Fruit fly (Drosophila melanogaster): ENCODE results near the gene CG12237.

Gene CG12237

dm6 chrX:19613473-19613872, 29.2 kb downstream of the CG12237 start:
- TF ChIP-seq Sox102F (GFP tag; optimal IDR thresholded peaks at IDR 0.05) (no peak), Lpt (GFP tag; optimal IDR thresholded peaks at IDR 0.05) (no peak), acj6 (GFP tag; optimal IDR thresholded peaks at IDR 0.05) (no peak), CG1621 (tag; optimal IDR thresholded peaks at IDR 0.05) (peak; percentile 63), Gug (GFP tag; IDR thresholded peaks at IDR 0.05) (no peak), net (GFP tag; optimal IDR thresholded peaks at IDR 0.05) (no peak), CG6808 (GFP tag; optimal IDR thresholded peaks at IDR 0.05) (no peak), svp (GFP tag) (no peak), fd85E (GFP tag; optimal IDR thresholded peaks at IDR 0.05) (no peak), pdm3 (GFP tag; optimal IDR thresholded peaks at IDR 0.05) (no peak), CG15336 (GFP tag; IDR thresholded peaks at IDR 0.05) (no peak), CG31627 (GFP tag; optimal IDR thresholded peaks at IDR 0.05) (no peak), fkh (GFP tag; optimal IDR thresholded peaks at IDR 0.05) (peak; percentile 29), Eip75B (GFP tag; optimal IDR thresholded peaks at IDR 0.05) (no peak), achi (GFP tag; optimal IDR thresholded peaks at IDR 0.05) (no peak), CG11902 (GFP tag; optimal IDR thresholded peaks at IDR 0.05) (no peak), Sox14 (GFP tag; optimal IDR thresholded peaks at IDR 0.05) (no peak), Eip93F (GFP tag; optimal IDR thresholded peaks at IDR 0.05) (no peak), CG9139 (GFP tag; optimal IDR thresholded peaks at IDR 0.05) (no peak), CG6854 (GFP tag; optimal IDR thresholded peaks at IDR 0.05) (peak; percentile 64), lz (GFP tag; optimal IDR thresholded peaks at IDR 0.05) (peak; percentile 44), CG34406 (GFP tag; optimal IDR thresholded peaks at IDR 0.05) (peak; percentile 49), cyc (GFP tag; optimal IDR thresholded peaks at IDR 0.05) (peak; percentile 1), CG6792 (GFP tag; optimal IDR thresholded peaks at IDR 0.05) (peak; percentile 30), CG6163 (GFP tag; IDR thresholded peaks at IDR 0.05) (peak; percentile 56; the same call in 1 of the 3 replicates), esn (GFP tag; optimal IDR thresholded peaks at IDR 0.05) (peak; percentile 70), CG11294 (GFP tag; IDR thresholded peaks at IDR 0.05) (no peak), Hr38 (GFP tag; optimal IDR thresholded peaks at IDR 0.05) (no peak), CG8632 (GFP tag; optimal IDR thresholded peaks at IDR 0.05) (no peak), Ets96B (tag; optimal IDR thresholded peaks at IDR 0.05) (no peak)

dm6 chrX:19611226-19611625, 31.4 kb downstream of the CG12237 start, which contains the start of the genes Shawn and Tyler:
Gene Shawn, plus strand, starts transcription at chrX:19611526.
Gene Tyler, plus strand, starts transcription at chrX:19611526.
- no peak for TF ChIP-seq CG10631 (GFP tag; optimal IDR thresholded peaks at IDR 0.05)
- no peak for TF ChIP-seq fd59A (GFP tag; optimal IDR thresholded peaks at IDR 0.05)

- peak; percentile 57 for TF ChIP-seq vri (GFP tag; optimal IDR thresholded peaks at IDR 0.05)
- peak; percentile 18 for TF ChIP-seq Eip78C (GFP tag)
- no peak for TF ChIP-seq Hr4 (GFP tag; optimal IDR thresholded peaks at IDR 0.05)
- peak; percentile 77 for TF ChIP-seq fkh (GFP tag; optimal IDR thresholded peaks at IDR 0.05)
- TF ChIP-seq Eip93F (GFP tag; optimal IDR thresholded peaks at IDR 0.05), result no peak
These were observed 34.5 kb downstream of the CG12237 start for dm6 chrX:19608042-19608609.

dm6 chrX:19606971-19607370, 35.7 kb downstream of the CG12237 start:
- peak; percentile 77 for TF ChIP-seq svp (GFP tag)
- no peak for TF ChIP-seq CG6792 (GFP tag; optimal IDR thresholded peaks at IDR 0.05)

- no peak for TF ChIP-seq CG6792 (GFP tag; optimal IDR thresholded peaks at IDR 0.05)
- no peak for TF ChIP-seq CG10669 (GFP tag; optimal IDR thresholded peaks at IDR 0.05)
- no peak for TF ChIP-seq ss (GFP tag; optimal IDR thresholded peaks at IDR 0.05)
- no peak for TF ChIP-seq Hr39 (GFP tag; optimal IDR thresholded peaks at IDR 0.05)
- TF ChIP-seq CG3919 (GFP tag; optimal IDR thresholded peaks at IDR 0.05), result no peak
- no peak for TF ChIP-seq Eip78C (GFP tag)
- no peak for TF ChIP-seq CG32006 (GFP tag; optimal IDR thresholded peaks at IDR 0.05)
- TF ChIP-seq CG1621 (tag; optimal IDR thresholded peaks at IDR 0.05), result no peak
- TF ChIP-seq salr (GFP tag; optimal IDR thresholded peaks at IDR 0.05), result no peak
- no peak for TF ChIP-seq CG8119 (GFP tag; IDR thresholded peaks at IDR 0.05)
These were observed 36.1 kb downstream of the CG12237 start for dm6 chrX:19606558-19606957.

Data from whole organism, prepupa.